Worm (Caenorhabditis elegans): ENCODE results near the gene lips-11.

Gene lips-11

DNA sequence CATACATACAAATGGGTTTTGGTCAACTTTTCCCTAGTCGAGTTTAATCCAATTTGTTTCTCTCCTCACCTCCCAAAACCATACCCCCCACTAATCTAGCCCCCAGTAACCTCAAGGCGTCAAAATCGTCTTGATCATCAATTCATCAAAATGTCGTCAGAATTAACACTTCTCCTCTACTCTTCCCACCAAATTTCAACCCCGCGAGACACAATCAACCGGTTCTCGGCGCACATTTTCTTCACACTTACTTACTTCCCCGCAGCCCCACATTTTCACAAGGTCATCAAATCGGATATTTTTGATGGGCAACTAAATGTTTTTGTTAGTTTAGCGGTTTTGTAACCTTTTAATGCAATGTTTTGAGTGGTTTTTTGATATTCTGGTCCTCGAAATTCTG, 20.1 kb downstream of the lips-11 start:
- TF ChIP-seq aha-1 (tag; optimal IDR thresholded peaks at IDR 0.05) = no peak
- TF ChIP-seq fos-1 (tag; optimal IDR thresholded peaks at IDR 0.05) = no peak
- no peak for TF ChIP-seq fkh-8 (tag; optimal IDR thresholded peaks at IDR 0.05)
- no peak for TF ChIP-seq jun-1 (tag; optimal IDR thresholded peaks at IDR 0.05)
- TF ChIP-seq C16A3.4 (tag; optimal IDR thresholded peaks at IDR 0.05) = no peak
- TF ChIP-seq ztf-11 (tag; optimal IDR thresholded peaks at IDR 0.05) = no peak
- no peak for TF ChIP-seq mep-1 (tag; optimal IDR thresholded peaks at IDR 0.05)
- no peak for TF ChIP-seq mdl-1 (tag; optimal IDR thresholded peaks at IDR 0.05)
- TF ChIP-seq egl-27 (tag; optimal IDR thresholded peaks at IDR 0.05) = no peak
- TF ChIP-seq hlh-4 (tag; optimal IDR thresholded peaks at IDR 0.05) = no peak
- TF ChIP-seq nhr-85 (tag) = peak; percentile 88
- TF ChIP-seq elt-2 (tag; optimal IDR thresholded peaks at IDR 0.05) = no peak
- no peak for TF ChIP-seq egl-13 (tag; optimal IDR thresholded peaks at IDR 0.05)
- no peak for TF ChIP-seq ztf-4 (tag; optimal IDR thresholded peaks at IDR 0.05)
- no peak for TF ChIP-seq sup-37 (GFP tag; optimal IDR thresholded peaks at IDR 0.05)
- no peak for TF ChIP-seq nhr-11 (tag; optimal IDR thresholded peaks at IDR 0.05)
- no peak for TF ChIP-seq unc-130 (tag; optimal IDR thresholded peaks at IDR 0.05)
- TF ChIP-seq sptf-1 (tag; optimal IDR thresholded peaks at IDR 0.05) = no peak
- peak; percentile 68 for TF ChIP-seq blmp-1 (tag; optimal IDR thresholded peaks at IDR 0.05)
- TF ChIP-seq unc-86 (tag; optimal IDR thresholded peaks at IDR 0.05) = no peak
- TF ChIP-seq grh-1 (GFP tag; IDR thresholded peaks at IDR 0.05) = peak; percentile 63
- peak; percentile 48 for TF ChIP-seq snpc-4 (tag; optimal IDR thresholded peaks at IDR 0.05)
- TF ChIP-seq C34B4.2 (tag; optimal IDR thresholded peaks at IDR 0.05) = no peak
- no peak for TF ChIP-seq lin-15B (tag; optimal IDR thresholded peaks at IDR 0.05)
- no peak for TF ChIP-seq F16B12.6 (tag; optimal IDR thresholded peaks at IDR 0.05)
- TF ChIP-seq pag-3 (tag; optimal IDR thresholded peaks at IDR 0.05; ENCODE audit: borderline replicate concordance, insufficient read depth) = no peak
- no peak for TF ChIP-seq sox-4 (tag; optimal IDR thresholded peaks at IDR 0.05)
- no peak for TF ChIP-seq Y116A8C.19 (tag; optimal IDR thresholded peaks at IDR 0.05; ENCODE audit: borderline replicate concordance)
- no peak for TF ChIP-seq unc-98 (GFP tag; IDR thresholded peaks at IDR 0.05)
- TF ChIP-seq aly-2 (tag; optimal IDR thresholded peaks at IDR 0.05) = no peak
- TF ChIP-seq xbp-1 (tag; optimal IDR thresholded peaks at IDR 0.05) = no peak
- TF ChIP-seq dpl-1 (GFP tag; optimal IDR thresholded peaks at IDR 0.05) = no peak
- TF ChIP-seq ces-1 (GFP tag; optimal IDR thresholded peaks at IDR 0.05) = no peak
- TF ChIP-seq lin-14 (GFP tag; optimal IDR thresholded peaks at IDR 0.05) = peak; percentile 70
- TF ChIP-seq dsc-1 (tag; optimal IDR thresholded peaks at IDR 0.05) = no peak
- TF ChIP-seq lir-3 (tag; optimal IDR thresholded peaks at IDR 0.05; ENCODE audit: poor library complexity) = no peak
- TF ChIP-seq tbx-2 (tag; optimal IDR thresholded peaks at IDR 0.05) = no peak
- no peak for TF ChIP-seq nhr-84 (tag; optimal IDR thresholded peaks at IDR 0.05)
- no peak for TF ChIP-seq nhr-71 (tag; optimal IDR thresholded peaks at IDR 0.05)
- TF ChIP-seq pqm-1 (tag; optimal IDR thresholded peaks at IDR 0.05) = no peak
- TF ChIP-seq nhr-90 (tag; optimal IDR thresholded peaks at IDR 0.05; ENCODE audit: poor library complexity) = no peak
- TF ChIP-seq fkh-4 (tag; optimal IDR thresholded peaks at IDR 0.05; ENCODE audit: borderline replicate concordance) = no peak
- TF ChIP-seq elt-3 (tag; optimal IDR thresholded peaks at IDR 0.05) = peak in 2 of 6 experiments; percentile 8 to 16
- TF ChIP-seq nhr-76 (tag; optimal IDR thresholded peaks at IDR 0.05) = no peak
- peak; percentile 26 for TF ChIP-seq skn-1 (tag; optimal IDR thresholded peaks at IDR 0.05)
- TF ChIP-seq lin-13 (GFP tag; optimal IDR thresholded peaks at IDR 0.05) = peak; percentile 15
- peak; percentile 53 for TF ChIP-seq vab-15 (tag; optimal IDR thresholded peaks at IDR 0.05)
- no peak for TF ChIP-seq mef-2 (tag; optimal IDR thresholded peaks at IDR 0.05)
- no peak for TF ChIP-seq nhr-28 (tag; optimal IDR thresholded peaks at IDR 0.05)
- no peak for TF ChIP-seq zip-4 (GFP tag; optimal IDR thresholded peaks at IDR 0.05)
- TF ChIP-seq mab-9 (GFP tag; IDR thresholded peaks at IDR 0.05) = no peak
- no peak for TF ChIP-seq lin-35 (GFP tag; optimal IDR thresholded peaks at IDR 0.05)
- no peak for TF ChIP-seq rnt-1 (tag; optimal IDR thresholded peaks at IDR 0.05)
- TF ChIP-seq snu-23 (GFP tag; optimal IDR thresholded peaks at IDR 0.05) = peak; percentile 37

All from whole organism, L1 larva.